Worm (Caenorhabditis elegans): Measurements from ENCODE around the gene psf-1.

Gene psf-1

ce11 chrII:9943246-9943645 is 25.2 kb upstream of the psf-1 start:
- no peak for TF ChIP-seq ztf-1 (GFP tag; conservative IDR thresholded peaks at IDR 0.05)
- no peak for TF ChIP-seq ZK546.5 (tag; optimal IDR thresholded peaks at IDR 0.05)
- TF ChIP-seq nhr-129 (tag; optimal IDR thresholded peaks at IDR 0.05), result no peak
- TF ChIP-seq lin-13 (GFP tag; optimal IDR thresholded peaks at IDR 0.05), result no peak
- TF ChIP-seq skn-1 (tag; optimal IDR thresholded peaks at IDR 0.05), result no peak
- no peak for TF ChIP-seq lin-39 (tag; optimal IDR thresholded peaks at IDR 0.05)
- no peak for TF ChIP-seq nhr-77 (tag; optimal IDR thresholded peaks at IDR 0.05)
- no peak for TF ChIP-seq elt-1 (tag; optimal IDR thresholded peaks at IDR 0.05)
- no peak for TF ChIP-seq zag-1 (tag; optimal IDR thresholded peaks at IDR 0.05)

DNA sequence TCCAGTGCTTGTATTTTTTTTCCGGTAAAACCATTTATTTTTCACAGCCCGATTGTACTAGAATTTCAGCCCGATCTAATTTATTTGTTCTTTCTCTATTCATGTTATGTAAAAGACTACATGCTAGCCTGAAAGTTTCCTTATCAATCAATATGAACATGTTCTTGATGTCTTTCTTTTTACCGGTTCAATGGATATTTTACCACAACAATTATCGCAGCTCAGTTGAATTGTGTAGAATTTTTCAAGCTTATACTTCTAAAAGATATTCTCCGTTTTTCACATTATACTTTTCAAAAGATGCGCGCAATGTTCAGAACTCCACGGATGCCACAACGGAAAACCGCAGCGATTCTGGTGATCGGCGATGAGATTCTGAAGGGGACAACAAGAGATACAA is 24.6 kb upstream of the psf-1 start, which contains the start of gene flad-1:
Gene flad-1 (plus strand): TSS at position 301 of the 400 bp plus-strand sequence.
- TF ChIP-seq gmeb-1 (tag; optimal IDR thresholded peaks at IDR 0.05) (no peak), sem-4 (tag; optimal IDR thresholded peaks at IDR 0.05) (no peak), crh-2 (tag; optimal IDR thresholded peaks at IDR 0.05) (no peak)

DNA sequence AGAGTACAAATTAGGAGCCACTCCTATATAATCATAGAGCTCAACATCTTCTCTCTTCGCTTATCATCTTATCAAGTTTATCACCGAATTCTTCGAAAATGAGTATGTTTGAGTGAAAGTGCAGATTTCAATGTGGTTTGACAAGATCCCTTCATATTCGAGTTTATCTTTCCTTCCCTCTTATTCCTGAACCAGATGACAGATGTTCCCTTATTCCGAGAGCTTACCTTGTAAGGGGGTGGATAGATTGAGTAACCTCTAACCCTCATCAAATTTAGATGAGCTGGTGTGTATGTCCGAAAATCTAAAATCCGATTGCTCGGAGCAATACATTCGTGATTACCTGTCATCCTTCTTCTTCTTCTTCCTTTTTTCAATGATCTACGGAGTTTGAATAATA is 19.8 kb upstream of the psf-1 start:
- TF ChIP-seq lsy-2 (tag; optimal IDR thresholded peaks at IDR 0.05) (no peak), ZK546.5 (tag; optimal IDR thresholded peaks at IDR 0.05) (no peak), peb-1 (tag; optimal IDR thresholded peaks at IDR 0.05) (no peak), nhr-237 (tag; optimal IDR thresholded peaks at IDR 0.05) (no peak), ztf-4 (tag; optimal IDR thresholded peaks at IDR 0.05) (no peak), ceh-16 (tag; optimal IDR thresholded peaks at IDR 0.05) (no peak), dmd-4 (tag; optimal IDR thresholded peaks at IDR 0.05) (no peak), alr-1 (tag; optimal IDR thresholded peaks at IDR 0.05) (no peak), skn-1 (tag; optimal IDR thresholded peaks at IDR 0.05) (no peak), mab-5 (tag; optimal IDR thresholded peaks at IDR 0.05) (no peak), ztf-11 (tag; optimal IDR thresholded peaks at IDR 0.05) (no peak), ama-1 (optimal IDR thresholded peaks at IDR 0.05) (no peak), C34F6.9 (tag; optimal IDR thresholded peaks at IDR 0.05) (no peak), nhr-12 (tag; optimal IDR thresholded peaks at IDR 0.05) (no peak), nhr-23 (tag; optimal IDR thresholded peaks at IDR 0.05) (no peak), snpc-4 (tag; optimal IDR thresholded peaks at IDR 0.05) (no peak), Y55F3AM.14 (GFP tag; optimal IDR thresholded peaks at IDR 0.05) (no peak), mdl-1 (tag; optimal IDR thresholded peaks at IDR 0.05) (no peak), lin-11 (tag; optimal IDR thresholded peaks at IDR 0.05) (no peak), nhr-77 (tag; optimal IDR thresholded peaks at IDR 0.05) (no peak)

DNA sequence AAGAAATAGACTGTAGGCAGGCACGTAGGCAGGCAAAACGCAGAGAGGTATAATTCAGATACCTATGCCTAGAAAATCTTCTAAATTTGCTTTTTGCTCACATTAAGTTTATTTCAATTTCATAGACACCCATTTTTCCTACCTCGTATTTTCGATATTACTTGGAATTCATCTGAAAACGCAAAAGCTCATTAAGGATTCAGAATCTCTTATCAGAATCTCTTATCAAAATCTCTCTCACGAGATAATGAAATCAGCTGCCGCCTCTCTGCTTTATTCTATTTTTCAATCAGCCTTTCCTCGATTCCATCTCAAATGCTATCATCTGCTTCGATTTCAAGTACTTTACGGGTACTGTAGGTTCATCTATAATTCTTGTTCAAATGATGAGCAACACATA is 16.6 kb upstream of the psf-1 start:
- TF ChIP-seq ceh-16 (tag; optimal IDR thresholded peaks at IDR 0.05) (no peak), zag-1 (tag; optimal IDR thresholded peaks at IDR 0.05) (no peak), nhr-21 (tag; optimal IDR thresholded peaks at IDR 0.05) (no peak), nhr-77 (tag; optimal IDR thresholded peaks at IDR 0.05) (no peak), unc-39 (tag; optimal IDR thresholded peaks at IDR 0.05) (no peak), lsy-2 (tag; optimal IDR thresholded peaks at IDR 0.05) (no peak), alr-1 (tag; optimal IDR thresholded peaks at IDR 0.05) (no peak), gmeb-1 (tag; optimal IDR thresholded peaks at IDR 0.05) (no peak), nhr-25 (tag; optimal IDR thresholded peaks at IDR 0.05) (no peak), lin-13 (GFP tag; optimal IDR thresholded peaks at IDR 0.05) (no peak), egl-27 (tag; optimal IDR thresholded peaks at IDR 0.05) (no peak), R02D3.7 (tag; optimal IDR thresholded peaks at IDR 0.05) (no peak), ztf-11 (tag; optimal IDR thresholded peaks at IDR 0.05) (no peak), lin-11 (tag; optimal IDR thresholded peaks at IDR 0.05) (no peak), nhr-237 (tag; optimal IDR thresholded peaks at IDR 0.05) (no peak), Y55F3AM.14 (GFP tag; optimal IDR thresholded peaks at IDR 0.05) (no peak), sem-4 (tag; optimal IDR thresholded peaks at IDR 0.05) (no peak), blmp-1 (tag; optimal IDR thresholded peaks at IDR 0.05; ENCODE audit: insufficient read depth) (no peak)

DNA sequence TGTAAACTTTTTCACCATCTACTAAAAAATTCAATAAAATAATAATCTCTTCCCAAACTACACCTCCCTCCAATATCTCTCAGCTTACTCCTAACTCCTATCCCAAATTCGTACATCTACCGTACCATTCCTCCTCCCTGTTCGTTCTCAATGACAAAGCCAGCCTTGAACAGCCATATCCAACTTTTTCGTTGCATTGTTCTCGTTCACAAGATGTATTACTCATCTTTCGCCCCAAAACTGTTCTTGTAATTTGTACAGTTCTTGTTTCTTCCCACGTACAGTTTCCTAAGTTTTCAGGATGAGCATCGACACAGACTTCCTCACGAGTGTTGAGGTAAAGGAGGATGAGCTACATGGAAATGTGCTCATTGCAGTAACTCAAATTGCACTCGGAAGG is 13.6 kb upstream of the psf-1 start, which contains the start of gene egl-43:
Gene egl-43 (plus strand): TSS at position 301 of the 400 bp plus-strand sequence.
- TF ChIP-seq nhr-11 (tag; optimal IDR thresholded peaks at IDR 0.05), result no peak
- TF ChIP-seq zag-1 (tag; optimal IDR thresholded peaks at IDR 0.05), result no peak
- TF ChIP-seq ceh-82 (tag; optimal IDR thresholded peaks at IDR 0.05), result no peak
- no peak for TF ChIP-seq unc-55 (GFP tag; optimal IDR thresholded peaks at IDR 0.05)
- no peak for TF ChIP-seq ZK546.5 (tag; optimal IDR thresholded peaks at IDR 0.05)
- TF ChIP-seq nhr-25 (tag; optimal IDR thresholded peaks at IDR 0.05), result no peak
- TF ChIP-seq unc-39 (tag; optimal IDR thresholded peaks at IDR 0.05), result no peak
- TF ChIP-seq blmp-1 (tag; optimal IDR thresholded peaks at IDR 0.05; ENCODE audit: insufficient read depth), result no peak
- no peak for TF ChIP-seq aly-2 (tag; optimal IDR thresholded peaks at IDR 0.05)
- no peak for TF ChIP-seq nhr-237 (tag; optimal IDR thresholded peaks at IDR 0.05)
- no peak for TF ChIP-seq lin-13 (GFP tag; optimal IDR thresholded peaks at IDR 0.05)
- no peak for TF ChIP-seq elt-1 (tag; optimal IDR thresholded peaks at IDR 0.05)
